Worm (Caenorhabditis elegans) whole organism, mixed stage, embryonic: Measurements from ENCODE around the gene ctsa-3.1.

ENCODE experiments used
- bed-3 ChIP-seq: fragments of 200-800 bp; sonication (Bioruptor generic); optimal IDR thresholded peaks from 3 replicates; lab custom pipeline; 2018; ENCODE audit warnings: mild to moderate bottlenecking, missing genetic modification characterization, moderate library complexity, missing compliant biosample characterization
- ces-1 ChIP-seq: fragments of 150-350 bp; optimal IDR thresholded peaks from 2 replicates; lab custom pipeline; 2014; ENCODE audit warnings: missing biosample characterization, missing genetic modification reagents, missing genetic modification characterization
- lin-13 ChIP-seq: fragments of 150-350 bp; optimal IDR thresholded peaks from 2 replicates; lab custom pipeline; 2014; ENCODE audit warnings: missing biosample characterization, missing genetic modification characterization
- nhr-12 ChIP-seq: fragments of 150-350 bp; optimal IDR thresholded peaks from 2 replicates; lab custom pipeline; 2014; ENCODE audit warnings: missing biosample characterization, missing genetic modification characterization
- nhr-28 ChIP-seq: fragments of 150-350 bp; optimal IDR thresholded peaks from 2 replicates; lab custom pipeline; 2014; ENCODE audit warnings: missing biosample characterization, missing genetic modification characterization
- pha-4 ChIP-seq: fragments of 150-350 bp; optimal IDR thresholded peaks from 2 replicates; lab custom pipeline; 2018; ENCODE audit warnings: missing biosample characterization, missing genetic modification reagents, missing genetic modification characterization
- unc-62 ChIP-seq: fragments of 150-350 bp; optimal IDR thresholded peaks from 2 replicates; lab custom pipeline; 2014; ENCODE audit warnings: missing biosample characterization, missing genetic modification reagents, missing genetic modification characterization

DNA sequence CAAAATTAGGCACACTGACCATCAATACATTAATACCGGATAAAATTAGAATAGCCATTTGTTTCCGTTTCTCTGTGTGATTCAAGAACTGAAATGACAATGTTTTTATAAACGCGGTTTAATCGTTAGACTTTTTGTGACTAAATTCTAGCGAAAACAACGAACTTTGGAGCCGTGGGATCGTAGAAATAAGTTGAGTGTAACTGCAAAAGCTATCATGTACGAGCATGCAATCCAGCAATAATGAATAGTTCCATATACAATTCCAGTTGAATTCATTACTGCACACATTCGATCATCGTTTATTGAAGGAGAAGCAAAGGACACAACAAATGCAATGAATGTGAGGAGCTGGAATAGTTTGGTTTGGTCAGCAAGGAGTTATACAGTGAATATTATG is 46.5 kb upstream of the ctsa-3.1 start:
- no peak for TF ChIP-seq lin-13 (tag; lab: Kevin White, UChicago)
- TF ChIP-seq nhr-12 (tag; lab: Kevin White, UChicago): no peak
- no peak for TF ChIP-seq nhr-28 (tag; lab: Kevin White, UChicago)
- TF ChIP-seq bed-3 (GFP tag; lab: Kevin White, UChicago): no peak
- no peak for TF ChIP-seq unc-62 (GFP tag; lab: Kevin White, UChicago)
- TF ChIP-seq ces-1 (GFP tag; lab: Kevin White, UChicago): no peak
- TF ChIP-seq pha-4 (tag; lab: Kevin White, UChicago): no peak
